Fruit fly (Drosophila melanogaster): Measurements from ENCODE around the gene CG15459.

The CG15459 gene

dm6 chrX:20414099-20414498 is 718 bp upstream of the CG15459 start, which contains the start of gene CG15458:
Gene CG15458 (minus strand): TSS chrX:20414199.
- no peak for TF ChIP-seq noc (tag; optimal IDR thresholded peaks at IDR 0.05)

- TF ChIP-seq noc (tag; optimal IDR thresholded peaks at IDR 0.05), result no peak
Observed at dm6 chrX:20411635-20412034, 1.7 kb downstream of the CG15459 start.

- no peak for TF ChIP-seq noc (tag; optimal IDR thresholded peaks at IDR 0.05)
Observed at dm6 chrX:20394066-20394913, 19.1 kb downstream of the CG15459 start, which contains the start of gene HERC2. Gene HERC2 (plus strand): TSS chrX:20394395.

- TF ChIP-seq noc (tag; optimal IDR thresholded peaks at IDR 0.05), result no peak
Observed at dm6 chrX:20393580-20393979, 19.8 kb downstream of the CG15459 start, which contains the start of gene Syx16. Gene Syx16 (minus strand): TSS chrX:20393751.

dm6 chrX:20391230-20391629 is 22.2 kb downstream of the CG15459 start:
- TF ChIP-seq noc (tag; optimal IDR thresholded peaks at IDR 0.05), result no peak

- no peak for TF ChIP-seq noc (tag; optimal IDR thresholded peaks at IDR 0.05)
Observed at dm6 chrX:20390706-20391105, 22.7 kb downstream of the CG15459 start, which contains the start of gene jb. Gene jb (minus strand): TSS chrX:20390806.

- TF ChIP-seq noc (tag; optimal IDR thresholded peaks at IDR 0.05), result no peak
Observed at dm6 chrX:20389633-20390032, 23.7 kb downstream of the CG15459 start.

dm6 chrX:20385865-20386264 is 27.5 kb downstream of the CG15459 start:
- TF ChIP-seq noc (tag; optimal IDR thresholded peaks at IDR 0.05), result no peak

dm6 chrX:20376422-20376821 is 37.0 kb downstream of the CG15459 start, which contains the start of gene CG12679:
Gene CG12679 (minus strand): TSS chrX:20376522.
- no peak for TF ChIP-seq noc (tag; optimal IDR thresholded peaks at IDR 0.05)
